Fruit fly (Drosophila melanogaster) whole organism, prepupa: ENCODE measurements around the gene CG34355.

Experiments
- CG11902 ChIP-seq: fragments of 200-800 bp; sonication (Bioruptor generic); optimal IDR thresholded peaks from 3 replicates; lab custom pipeline; 2016; ENCODE audit warnings: missing biosample characterization, missing genetic modification characterization
- CG1621 ChIP-seq: fragments of 200-800 bp; sonication (Bioruptor generic); optimal IDR thresholded peaks from 3 replicates; lab custom pipeline; 2018; ENCODE audit warnings: missing biosample characterization, mild to moderate bottlenecking, missing genetic modification characterization
- CG32006 ChIP-seq: fragments of 200-800 bp; sonication (Bioruptor generic); optimal IDR thresholded peaks from 3 replicates; lab custom pipeline; 2017; ENCODE audit warnings: missing biosample characterization, mild to moderate bottlenecking, missing genetic modification characterization
- CG7368 ChIP-seq: fragments of 200-800 bp; sonication (Bioruptor generic); optimal IDR thresholded peaks from 3 replicates; lab custom pipeline; 2016; ENCODE audit warnings: missing biosample characterization, missing genetic modification characterization
- CG9139 ChIP-seq: fragments of 200-800 bp; sonication (Bioruptor generic); optimal IDR thresholded peaks from 3 replicates; lab custom pipeline; 2017; ENCODE audit warnings: missing biosample characterization, mild to moderate bottlenecking, missing genetic modification characterization
- Eip75B ChIP-seq: fragments of 200-800 bp; sonication (Bioruptor generic); optimal IDR thresholded peaks from 3 replicates; lab custom pipeline; 2016; ENCODE audit warnings: missing biosample characterization, missing genetic modification characterization
- achi ChIP-seq: fragments of 200-800 bp; sonication (Bioruptor generic); optimal IDR thresholded peaks from 3 replicates; lab custom pipeline; 2016; ENCODE audit warnings: missing biosample characterization, missing genetic modification characterization
- esn ChIP-seq: fragments of 200-800 bp; sonication (Bioruptor generic); optimal IDR thresholded peaks from 2 replicates; lab custom pipeline; 2016; ENCODE audit warnings: missing biosample characterization, mild to moderate bottlenecking, missing genetic modification characterization, moderate library complexity

DNA sequence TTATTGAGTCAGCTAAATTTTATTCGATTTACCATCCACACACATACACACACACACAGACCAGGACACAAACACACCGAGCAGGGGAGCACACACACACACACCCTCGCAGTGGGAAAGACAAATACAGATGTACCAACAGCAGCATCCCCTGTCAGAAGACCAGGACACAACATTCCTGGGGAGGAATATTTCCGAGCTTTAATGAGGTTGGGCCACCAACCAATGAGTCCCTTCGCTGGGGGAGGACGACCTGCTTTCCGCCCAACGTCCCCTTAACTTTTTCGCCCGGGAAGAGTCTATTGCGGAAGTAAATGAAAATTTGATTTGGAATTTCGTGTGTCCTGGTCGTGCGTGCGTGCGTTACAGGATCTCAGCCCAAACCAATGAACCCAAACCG is 23.4 kb downstream of the CG34355 start:
- TF ChIP-seq CG11902 (GFP tag; lab: Kevin White, UChicago) (no peak), Eip75B (GFP tag; lab: Kevin White, UChicago) (no peak), CG7368 (GFP tag; lab: Kevin White, UChicago) (no peak), CG9139 (GFP tag; lab: Kevin White, UChicago) (no peak), CG1621 (no peak), esn (GFP tag; lab: Kevin White, UChicago) (no peak), achi (GFP tag; lab: Kevin White, UChicago) (no peak), CG32006 (GFP tag; lab: Kevin White, UChicago) (no peak)
